Worm (Caenorhabditis elegans): ENCODE data around the gene F56D6.6.
"Not testable (repeated sequence)": the region's sequence is repeated elsewhere in the genome, so short reads cannot be mapped to it uniquely, and the experiment has no call there.

The F56D6.6 gene

ce11 chrIV:3911848-3912247 lies 8.8 kb downstream of the F56D6.6 start, which contains the start of gene F56D6.18:
Gene F56D6.18, minus strand, starts transcription at chrIV:3911948.
- TF ChIP-seq nhr-237, nhr-23, nhr-77 (tag; optimal IDR thresholded peaks at IDR 0.05): not testable (repeated sequence)

- TF ChIP-seq alr-1 (tag; optimal IDR thresholded peaks at IDR 0.05) (no peak), dmd-4 (tag; optimal IDR thresholded peaks at IDR 0.05) (no peak), gmeb-1 (tag; optimal IDR thresholded peaks at IDR 0.05) (no peak), ztf-1 (GFP tag; conservative IDR thresholded peaks at IDR 0.05) (no peak)
These were observed 9.5 kb downstream of the F56D6.6 start, which contains the start of gene F56D6.20 for ce11 chrIV:3912598-3912997. Gene F56D6.20, plus strand, starts transcription at chrIV:3912898.

DNA sequence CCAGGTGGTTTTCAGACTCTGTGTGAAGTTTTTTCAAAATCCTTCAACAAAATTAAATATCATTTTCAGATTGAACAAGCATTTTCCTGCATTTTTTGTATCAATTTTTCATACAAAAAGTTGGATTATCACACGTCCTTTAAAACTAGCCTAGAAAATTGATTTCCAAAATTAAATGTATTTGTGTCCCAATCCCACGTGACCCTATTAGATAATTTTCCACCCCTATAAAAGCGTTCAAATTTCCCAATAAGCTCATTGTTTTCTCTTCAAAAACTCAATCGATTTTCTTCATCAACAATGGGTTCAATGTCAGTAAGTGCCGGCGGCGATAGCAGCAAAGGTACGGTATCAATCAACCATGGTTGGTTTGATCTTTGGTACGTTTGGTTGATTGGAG lies 11.4 kb downstream of the F56D6.6 start, which contains the start of gene F56D6.19:
Gene F56D6.19, plus strand, starts transcription at position 301 of the 400 bp plus-strand sequence.
- no peak for TF ChIP-seq nhr-77 (tag; optimal IDR thresholded peaks at IDR 0.05)
- TF ChIP-seq R02D3.7 (tag; optimal IDR thresholded peaks at IDR 0.05), result no peak
- no peak for TF ChIP-seq fos-1 (tag; optimal IDR thresholded peaks at IDR 0.05)
- no peak for TF ChIP-seq peb-1 (tag; optimal IDR thresholded peaks at IDR 0.05)
- TF ChIP-seq mbf-1 (tag; optimal IDR thresholded peaks at IDR 0.05), result no peak
- TF ChIP-seq C34F6.9 (tag; optimal IDR thresholded peaks at IDR 0.05), result no peak
- no peak for TF ChIP-seq ceh-16 (tag; optimal IDR thresholded peaks at IDR 0.05)
- TF ChIP-seq snpc-4 (tag; optimal IDR thresholded peaks at IDR 0.05), result no peak
- TF ChIP-seq Y55F3AM.14 (GFP tag; optimal IDR thresholded peaks at IDR 0.05), result no peak

ce11 chrIV:3915296-3915695 lies 12.2 kb downstream of the F56D6.6 start, which contains the start of gene srz-20:
Gene srz-20, plus strand, starts transcription at chrIV:3915596.
- TF ChIP-seq nhr-10 (tag; optimal IDR thresholded peaks at IDR 0.05) (no peak), unc-62 (GFP tag; optimal IDR thresholded peaks at IDR 0.05) (no peak), sem-4 (tag; optimal IDR thresholded peaks at IDR 0.05) (no peak), ztf-11 (tag; optimal IDR thresholded peaks at IDR 0.05) (no peak), ztf-1 (GFP tag; conservative IDR thresholded peaks at IDR 0.05) (no peak), nhr-23 (tag; optimal IDR thresholded peaks at IDR 0.05) (no peak), nhr-11 (tag; optimal IDR thresholded peaks at IDR 0.05) (no peak), lin-11 (tag; optimal IDR thresholded peaks at IDR 0.05) (no peak), lsy-2 (tag; optimal IDR thresholded peaks at IDR 0.05) (no peak), unc-39 (tag; optimal IDR thresholded peaks at IDR 0.05) (no peak), nhr-21 (tag; optimal IDR thresholded peaks at IDR 0.05) (no peak), lin-13 (GFP tag; optimal IDR thresholded peaks at IDR 0.05) (no peak), aly-2 (tag; optimal IDR thresholded peaks at IDR 0.05) (no peak), ztf-4 (tag; optimal IDR thresholded peaks at IDR 0.05) (no peak), ZK546.5 (tag; optimal IDR thresholded peaks at IDR 0.05) (no peak), crh-2 (tag; optimal IDR thresholded peaks at IDR 0.05) (no peak), elt-1 (tag; optimal IDR thresholded peaks at IDR 0.05) (no peak), sma-9 (GFP tag; optimal IDR thresholded peaks at IDR 0.05) (no peak), sma-9 (tag; optimal IDR thresholded peaks at IDR 0.05) (no peak), nhr-129 (tag; optimal IDR thresholded peaks at IDR 0.05) (no peak)

ce11 chrIV:3917405-3917804 lies 14.3 kb downstream of the F56D6.6 start, which contains the start of gene F56D6.14:
Gene F56D6.14, plus strand, starts transcription at chrIV:3917705.
- no peak for TF ChIP-seq ceh-16 (tag; optimal IDR thresholded peaks at IDR 0.05)
- TF ChIP-seq Y55F3AM.14 (GFP tag; optimal IDR thresholded peaks at IDR 0.05), result no peak
- no peak for TF ChIP-seq unc-55 (GFP tag; optimal IDR thresholded peaks at IDR 0.05)
- TF ChIP-seq skn-1 (tag; optimal IDR thresholded peaks at IDR 0.05), result no peak

ce11 chrIV:3918160-3918559 lies 15.1 kb downstream of the F56D6.6 start, which contains the start of gene F56D6.23:
Gene F56D6.23, plus strand, starts transcription at chrIV:3918460.
- TF ChIP-seq skn-1 (tag; optimal IDR thresholded peaks at IDR 0.05) (no peak), lsy-2 (tag; optimal IDR thresholded peaks at IDR 0.05) (no peak), ama-1 (optimal IDR thresholded peaks at IDR 0.05) (no peak), unc-62 (GFP tag; optimal IDR thresholded peaks at IDR 0.05) (no peak), sma-3 (GFP tag; optimal IDR thresholded peaks at IDR 0.05) (no peak), gmeb-1 (tag; optimal IDR thresholded peaks at IDR 0.05) (no peak), ztf-4 (tag; optimal IDR thresholded peaks at IDR 0.05) (no peak), mab-5 (tag; optimal IDR thresholded peaks at IDR 0.05) (no peak), R02D3.7 (tag; optimal IDR thresholded peaks at IDR 0.05) (no peak), sma-9 (GFP tag; optimal IDR thresholded peaks at IDR 0.05) (no peak), sma-9 (tag; optimal IDR thresholded peaks at IDR 0.05) (no peak), ztf-11 (tag; optimal IDR thresholded peaks at IDR 0.05) (no peak), nhr-12 (tag; optimal IDR thresholded peaks at IDR 0.05) (no peak)

All from whole organism, L2 larva.